Fruit fly (Drosophila melanogaster): Measurements from ENCODE around the gene CCT7.

CCT7 gene

dm6 chr3R:8811323-8811936 is 10.1 kb downstream of the CCT7 start (continued):
- peak; percentile 98 for TF ChIP-seq cyc (GFP tag; optimal IDR thresholded peaks at IDR 0.05)
- TF ChIP-seq CG11902 (GFP tag; optimal IDR thresholded peaks at IDR 0.05), result peak; percentile 97
- peak; percentile 98 for TF ChIP-seq Eip93F (GFP tag; optimal IDR thresholded peaks at IDR 0.05)
- peak; percentile 98 for TF ChIP-seq dac (GFP tag; optimal IDR thresholded peaks at IDR 0.05)
- peak; percentile 99 for TF ChIP-seq CG10669 (GFP tag; optimal IDR thresholded peaks at IDR 0.05)
- TF ChIP-seq dsx (GFP tag; optimal IDR thresholded peaks at IDR 0.05; ENCODE audit: poor library complexity, severe bottlenecking), result peak; percentile 98
- TF ChIP-seq CG15336 (GFP tag; IDR thresholded peaks at IDR 0.05), result peak; percentile 99
- peak; percentile 99 for TF ChIP-seq CG3032 (tag; optimal IDR thresholded peaks at IDR 0.05)
- TF ChIP-seq Ets21C (GFP tag; optimal IDR thresholded peaks at IDR 0.05), result peak; percentile 97
- peak; percentile 98 for TF ChIP-seq CG31627 (GFP tag; optimal IDR thresholded peaks at IDR 0.05)
- peak; percentile 95 for TF ChIP-seq CG9139 (GFP tag; optimal IDR thresholded peaks at IDR 0.05)
- peak; percentile 99 for TF ChIP-seq eg (GFP tag; IDR thresholded peaks at IDR 0.05)
- TF ChIP-seq CG8632 (GFP tag; optimal IDR thresholded peaks at IDR 0.05), result peak; percentile 99
- peak; percentile 98 for TF ChIP-seq ss (GFP tag; optimal IDR thresholded peaks at IDR 0.05)

dm6 chr3R:8812342-8812966 is 11.1 kb downstream of the CCT7 start:
- TF ChIP-seq CG31627 (GFP tag; optimal IDR thresholded peaks at IDR 0.05), result peak; percentile 57
- TF ChIP-seq Sox15 (GFP tag; optimal IDR thresholded peaks at IDR 0.05), result peak; percentile 40
- peak; percentile 93 for TF ChIP-seq CG15336 (GFP tag; IDR thresholded peaks at IDR 0.05)
- peak; percentile 88 for TF ChIP-seq pdm3 (GFP tag; optimal IDR thresholded peaks at IDR 0.05)
- peak; percentile 92 for TF ChIP-seq Hr4 (GFP tag; optimal IDR thresholded peaks at IDR 0.05)
- peak; percentile 27 for TF ChIP-seq vri (GFP tag; optimal IDR thresholded peaks at IDR 0.05)
- peak; percentile 86 for TF ChIP-seq achi (GFP tag; optimal IDR thresholded peaks at IDR 0.05)
- TF ChIP-seq Blimp-1 (GFP tag; optimal IDR thresholded peaks at IDR 0.05), result no peak
- TF ChIP-seq CG8119 (GFP tag; IDR thresholded peaks at IDR 0.05), result peak; percentile 93
- TF ChIP-seq CG9139 (GFP tag; optimal IDR thresholded peaks at IDR 0.05), result peak; percentile 25
- peak; percentile 89 for TF ChIP-seq Lpt (GFP tag; optimal IDR thresholded peaks at IDR 0.05)
- TF ChIP-seq Eip78C (GFP tag), result peak; percentile 97
- peak; percentile 56 for TF ChIP-seq Smox (GFP tag; optimal IDR thresholded peaks at IDR 0.05)
- peak; percentile 80 for TF ChIP-seq CG10669 (GFP tag; optimal IDR thresholded peaks at IDR 0.05)
- TF ChIP-seq CG8319 (GFP tag; optimal IDR thresholded peaks at IDR 0.05), result peak; percentile 57
- peak; percentile 74 for TF ChIP-seq spab (GFP tag; optimal IDR thresholded peaks at IDR 0.05)
- no peak for TF ChIP-seq fd85E (GFP tag; optimal IDR thresholded peaks at IDR 0.05)
- peak; percentile 87 for TF ChIP-seq dac (GFP tag; optimal IDR thresholded peaks at IDR 0.05)
- TF ChIP-seq CG6792 (GFP tag; optimal IDR thresholded peaks at IDR 0.05), result peak; percentile 65
- TF ChIP-seq Gug (GFP tag; IDR thresholded peaks at IDR 0.05), result peak; percentile 86
- TF ChIP-seq Sox102F (GFP tag; optimal IDR thresholded peaks at IDR 0.05), result peak; percentile 58
- TF ChIP-seq svp (GFP tag), result peak; percentile 86
- peak; percentile 58 for TF ChIP-seq lz (GFP tag; optimal IDR thresholded peaks at IDR 0.05)
- peak; percentile 84 for TF ChIP-seq acj6 (GFP tag; optimal IDR thresholded peaks at IDR 0.05)
- peak; percentile 57 for TF ChIP-seq Hr39 (GFP tag; optimal IDR thresholded peaks at IDR 0.05)
- peak; percentile 72 for TF ChIP-seq topi (GFP tag; optimal IDR thresholded peaks at IDR 0.05)
- TF ChIP-seq Ets96B (tag; optimal IDR thresholded peaks at IDR 0.05), result peak; percentile 79
- TF ChIP-seq Met (GFP tag; optimal IDR thresholded peaks at IDR 0.05), result peak; percentile 44
- TF ChIP-seq CG11902 (GFP tag; optimal IDR thresholded peaks at IDR 0.05), result peak; percentile 54
- peak; percentile 79 for TF ChIP-seq CG1621 (tag; optimal IDR thresholded peaks at IDR 0.05)
- TF ChIP-seq cyc (GFP tag; optimal IDR thresholded peaks at IDR 0.05), result peak; percentile 45
- TF ChIP-seq CG4318 (GFP tag; optimal IDR thresholded peaks at IDR 0.05), result peak; percentile 80
- peak; percentile 15 for TF ChIP-seq Ets21C (GFP tag; optimal IDR thresholded peaks at IDR 0.05)
- peak; percentile 55 for TF ChIP-seq Hr38 (GFP tag; optimal IDR thresholded peaks at IDR 0.05)
- peak; percentile 49 for TF ChIP-seq CG34406 (GFP tag; optimal IDR thresholded peaks at IDR 0.05)
- TF ChIP-seq dsx (GFP tag; optimal IDR thresholded peaks at IDR 0.05; ENCODE audit: poor library complexity, severe bottlenecking), result peak; percentile 72
- TF ChIP-seq CG3032 (tag; optimal IDR thresholded peaks at IDR 0.05), result peak; percentile 71
- TF ChIP-seq CG6808 (GFP tag; optimal IDR thresholded peaks at IDR 0.05), result peak; percentile 72
- TF ChIP-seq fkh (GFP tag; optimal IDR thresholded peaks at IDR 0.05), result peak; percentile 49
- TF ChIP-seq ss (GFP tag; optimal IDR thresholded peaks at IDR 0.05), result peak; percentile 74 to 80
- peak; percentile 75 for TF ChIP-seq CG11762 (GFP tag; optimal IDR thresholded peaks at IDR 0.05; ENCODE audit: insufficient read depth)
- no peak for TF ChIP-seq Eip93F (GFP tag; optimal IDR thresholded peaks at IDR 0.05)
- peak; percentile 93 for TF ChIP-seq CG6163 (GFP tag; IDR thresholded peaks at IDR 0.05)
- TF ChIP-seq eg (GFP tag; IDR thresholded peaks at IDR 0.05), result peak; percentile 96
